Fruit fly (Drosophila melanogaster) S2 (cell line): ENCODE results near the gene Papss.

Experiments
- CG8478 ChIP-seq: fragments of >200 bp; optimal IDR thresholded peaks from 2 replicates; lab custom pipeline; 2018
- CTCF ChIP-seq, 2 experiments: fragments of >200 bp; optimal IDR thresholded peaks; 2 replicates each; lab custom pipeline; 2018

DNA sequence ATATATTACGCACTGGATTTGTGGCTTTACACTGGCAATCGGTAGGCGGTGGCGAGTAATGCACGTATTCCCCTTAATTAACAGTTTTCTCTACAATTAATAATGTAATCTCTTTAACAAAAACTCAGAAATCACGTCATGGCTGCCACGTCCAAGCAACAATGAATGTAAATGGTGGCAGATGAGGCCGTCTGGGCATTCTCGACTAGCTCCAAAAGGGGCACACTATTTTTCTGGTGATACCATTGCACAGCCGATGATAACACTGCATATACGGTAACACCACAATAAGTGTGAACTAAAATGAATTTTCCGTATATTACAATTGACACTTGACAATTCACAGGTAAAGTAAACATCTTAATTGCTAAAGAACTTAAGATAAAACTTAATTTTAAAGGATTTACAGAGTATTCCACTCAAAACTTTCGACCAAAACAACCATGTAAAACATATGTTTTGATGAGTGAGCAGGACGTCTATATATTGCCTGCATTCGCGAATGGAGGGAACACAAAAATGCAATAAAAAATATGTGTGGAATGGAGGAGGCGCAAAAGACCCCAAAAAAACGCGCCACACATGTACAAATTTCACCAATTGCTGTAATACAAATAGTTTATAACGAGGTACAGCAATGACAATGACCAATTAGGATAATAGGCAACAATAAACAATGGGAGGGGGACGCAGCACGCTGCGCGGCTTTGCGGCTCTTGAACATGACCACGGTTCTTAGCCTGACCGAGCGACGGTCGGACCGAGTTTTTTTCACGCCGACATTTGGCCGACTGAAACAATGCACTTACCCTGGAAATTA lies 64.4 kb downstream of the Papss start:
- TF ChIP-seq CG8478 = no peak
- no peak for TF ChIP-seq CTCF (optimal IDR thresholded peaks at IDR 0.05; lab: Kevin White, UChicago)
